Worm (Caenorhabditis elegans): ENCODE data around the gene repo-1.

repo-1 gene

ce11 chrIV:12036924-12037323 lies 47.4 kb upstream of the repo-1 start (continued):
- TF ChIP-seq ztf-3 (GFP tag; optimal IDR thresholded peaks at IDR 0.05) (no peak), Y56A3A.18 (GFP tag; IDR thresholded peaks at IDR 0.05) (peak; percentile 55; the same call in 1 of the 2 replicates), lin-35 (GFP tag; optimal IDR thresholded peaks at IDR 0.05) (no peak), lin-40 (tag; optimal IDR thresholded peaks at IDR 0.05) (peak; percentile 50), B0035.1 (tag; optimal IDR thresholded peaks at IDR 0.05) (no peak), B0336.3 (GFP tag; IDR thresholded peaks at IDR 0.05) (0 out of 2 replicates have a peak, but pooled peaks have one; percentile 59), F52B5.7 (tag; optimal IDR thresholded peaks at IDR 0.05) (no peak), dox-1 (GFP tag; IDR thresholded peaks at IDR 0.05) (no peak), T26A5.8 (tag; optimal IDR thresholded peaks at IDR 0.05) (no peak), ccch-3 (GFP tag; optimal IDR thresholded peaks at IDR 0.05) (no peak)

- peak; percentile 76 for TF ChIP-seq nhr-80 (tag; optimal IDR thresholded peaks at IDR 0.05)
- TF ChIP-seq F10E7.11 (tag; optimal IDR thresholded peaks at IDR 0.05) = no peak
- no peak for TF ChIP-seq lir-1 (GFP tag; conservative IDR thresholded peaks at IDR 0.05)
Observed at ce11 chrIV:12040431-12040830, 43.8 kb upstream of the repo-1 start.

ce11 chrIV:12043054-12043453 lies 41.2 kb upstream of the repo-1 start:
- TF ChIP-seq lsl-1 (GFP tag; optimal IDR thresholded peaks at IDR 0.05) = no peak
- TF ChIP-seq nhr-80 (tag; optimal IDR thresholded peaks at IDR 0.05) = peak; percentile 36

- TF ChIP-seq nfya-2 (GFP tag; IDR thresholded peaks at IDR 0.05) (no peak), nhr-80 (tag; optimal IDR thresholded peaks at IDR 0.05) (peak; percentile 50)
Observed at ce11 chrIV:12044844-12045738, 39.2 kb upstream of the repo-1 start.

ce11 chrIV:12046524-12047203 lies 37.6 kb upstream of the repo-1 start, which contains the start of gene T12G3.2:
T12G3.2 (minus strand) TSS chrIV:12046967.
- TF ChIP-seq F10E7.11 (tag; optimal IDR thresholded peaks at IDR 0.05) (no peak), T07F8.4 (tag; optimal IDR thresholded peaks at IDR 0.05) (no peak), nhr-90 (tag; optimal IDR thresholded peaks at IDR 0.05) (no peak), ceh-100 (GFP tag; IDR thresholded peaks at IDR 0.05) (no peak), atf-7 (tag; optimal IDR thresholded peaks at IDR 0.05) (peak; percentile 10), nhr-120 (GFP tag; IDR thresholded peaks at IDR 0.05) (no peak), F39B2.1 (GFP tag; IDR thresholded peaks at IDR 0.05) (no peak), dox-1 (GFP tag; IDR thresholded peaks at IDR 0.05) (peak; percentile 74), dpl-1 (GFP tag; optimal IDR thresholded peaks at IDR 0.05) (no peak), ZK185.1 (tag; optimal IDR thresholded peaks at IDR 0.05; ENCODE audit: poor library complexity, severe bottlenecking) (no peak), ets-4 (GFP tag; optimal IDR thresholded peaks at IDR 0.05) (peak; percentile 44), D2030.7 (GFP tag; IDR thresholded peaks at IDR 0.05) (no peak), nhr-80 (tag; optimal IDR thresholded peaks at IDR 0.05) (peak; percentile 98), attf-6 (GFP tag; IDR thresholded peaks at IDR 0.05) (no peak), bed-2 (GFP tag; IDR thresholded peaks at IDR 0.05) (no peak), madf-8 (GFP tag; conservative IDR thresholded peaks at IDR 0.05) (no peak), K11D2.4 (GFP tag; IDR thresholded peaks at IDR 0.05) (no peak), aptf-2 (GFP tag; conservative IDR thresholded peaks at IDR 0.05) (no peak), hlh-26 (GFP tag; conservative IDR thresholded peaks at IDR 0.05) (no peak), cebp-1 (GFP tag; IDR thresholded peaks at IDR 0.05) (no peak), cebp-1 (tag; optimal IDR thresholded peaks at IDR 0.05) (peak; percentile 43), egl-44 (GFP tag; IDR thresholded peaks at IDR 0.05) (no peak), ztf-26 (tag; optimal IDR thresholded peaks at IDR 0.05) (no peak), F57C9.4 (tag; optimal IDR thresholded peaks at IDR 0.05) (no peak), ceh-58 (GFP tag; IDR thresholded peaks at IDR 0.05) (no peak), mel-28 (tag; optimal IDR thresholded peaks at IDR 0.05; ENCODE audit: borderline replicate concordance) (no peak), bed-1 (GFP tag; IDR thresholded peaks at IDR 0.05) (no peak)
